Worm (Caenorhabditis elegans): Measurements from ENCODE around the gene cpi-2.

DNA sequence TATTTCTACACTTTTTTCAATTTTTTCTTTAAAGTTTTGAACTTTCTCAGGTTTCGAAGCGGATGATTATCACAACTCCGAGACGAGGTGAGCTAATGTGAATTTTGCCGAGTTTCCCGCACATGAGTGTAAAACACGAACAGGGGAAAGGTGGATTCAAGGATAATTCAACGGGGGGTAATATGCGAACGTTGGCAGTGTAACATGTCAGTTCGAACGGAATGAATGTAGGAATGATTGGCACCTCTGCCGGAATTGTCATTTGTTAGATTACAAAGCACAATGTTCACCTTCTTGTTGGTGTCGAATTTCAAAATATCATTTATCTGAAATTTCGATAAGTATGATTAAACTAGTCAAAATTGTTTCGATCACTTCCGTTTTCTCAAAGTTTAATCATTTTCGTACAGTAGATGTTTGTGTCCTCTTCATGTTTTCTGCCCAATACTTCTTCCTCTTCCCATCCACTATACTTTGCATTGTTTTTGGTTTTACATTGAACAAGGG, 24.9 kb upstream of the cpi-2 start, which contains the start of gene picc-1:
- no peak for TF ChIP-seq dao-5 (tag; optimal IDR thresholded peaks at IDR 0.05)
- TF ChIP-seq him-1 (tag; optimal IDR thresholded peaks at IDR 0.05): no peak
- TF ChIP-seq W03F9.2 (tag; optimal IDR thresholded peaks at IDR 0.05): no peak

Measured in whole organism, L4/young adult.